Fruit fly (Drosophila melanogaster): ENCODE data around the gene Cyp6d5.

Cyp6d5 gene

DNA sequence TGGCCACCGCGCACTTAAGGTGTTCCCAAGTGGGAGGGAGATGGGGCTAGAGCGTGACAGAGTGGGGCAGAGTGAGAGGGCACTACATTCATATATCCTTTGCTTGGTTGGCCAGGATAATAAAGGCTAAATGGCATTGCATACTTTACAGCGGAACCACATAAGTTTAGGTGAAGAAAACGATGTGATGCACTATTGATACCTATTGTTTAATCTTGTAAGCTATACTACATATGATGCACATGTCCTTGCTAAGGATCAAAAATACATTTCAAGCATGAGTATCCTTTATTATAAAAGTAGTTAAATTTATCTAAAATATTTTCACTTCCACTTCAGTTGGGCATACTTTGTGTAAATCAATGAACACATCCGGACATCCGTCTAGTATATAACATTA is 12.0 kb downstream of the Cyp6d5 start:
- no peak for TF ChIP-seq br (GFP tag; optimal IDR thresholded peaks at IDR 0.05)
- peak; percentile 29 for TF ChIP-seq HLH106 (tag; optimal IDR thresholded peaks at IDR 0.05)
- TF ChIP-seq CG32264 (GFP tag; optimal IDR thresholded peaks at IDR 0.05), result no peak
- TF ChIP-seq Dif (GFP tag; optimal IDR thresholded peaks at IDR 0.05; ENCODE audit: partially characterized antibody), result no peak
- TF ChIP-seq usp (GFP tag; optimal IDR thresholded peaks at IDR 0.05), result no peak
- no peak for TF ChIP-seq N (GFP tag; optimal IDR thresholded peaks at IDR 0.05)
- TF ChIP-seq CG9705 (GFP tag; optimal IDR thresholded peaks at IDR 0.05), result no peak
- no peak for TF ChIP-seq brk (GFP tag; optimal IDR thresholded peaks at IDR 0.05)
- no peak for TF ChIP-seq foxo (GFP tag; optimal IDR thresholded peaks at IDR 0.05)
- no peak for TF ChIP-seq Jra (GFP tag; optimal IDR thresholded peaks at IDR 0.05)
- no peak for TF ChIP-seq Vsx2 (GFP tag; optimal IDR thresholded peaks at IDR 0.05; ENCODE audit: partially characterized antibody)
- TF ChIP-seq h (GFP tag; optimal IDR thresholded peaks at IDR 0.05), result peak; percentile 4
- no peak for TF ChIP-seq Hr83 (GFP tag; optimal IDR thresholded peaks at IDR 0.05; ENCODE audit: poor library complexity, severe bottlenecking)
- TF ChIP-seq rgr (GFP tag; optimal IDR thresholded peaks at IDR 0.05), result no peak

DNA sequence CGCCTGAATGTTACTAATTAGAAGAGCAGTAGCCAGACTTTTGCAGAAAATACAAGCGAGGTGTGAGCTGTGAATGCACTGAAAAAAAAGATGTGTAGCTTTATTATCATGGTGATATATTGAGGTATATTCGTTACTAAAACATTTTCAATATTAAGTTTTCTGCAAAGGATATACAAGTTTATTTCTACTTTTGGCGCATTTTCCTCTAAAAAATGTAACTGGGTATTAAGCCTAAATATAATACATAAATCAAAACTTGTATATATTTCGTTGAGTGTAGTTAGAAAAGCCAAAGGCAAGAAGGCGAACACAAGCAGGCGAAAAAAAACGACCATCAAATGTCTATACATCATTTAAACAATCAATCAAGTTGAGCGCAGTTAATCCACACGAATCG is 12.6 kb downstream of the Cyp6d5 start:
- TF ChIP-seq Jra (GFP tag; optimal IDR thresholded peaks at IDR 0.05), result no peak
- no peak for TF ChIP-seq Rel (GFP tag; optimal IDR thresholded peaks at IDR 0.05)
- TF ChIP-seq Rel (tag; optimal IDR thresholded peaks at IDR 0.05), result no peak
- no peak for TF ChIP-seq rgr (GFP tag; optimal IDR thresholded peaks at IDR 0.05)
- no peak for TF ChIP-seq Hr83 (GFP tag; optimal IDR thresholded peaks at IDR 0.05; ENCODE audit: poor library complexity, severe bottlenecking)
- TF ChIP-seq Mio (GFP tag; optimal IDR thresholded peaks at IDR 0.05), result no peak

DNA sequence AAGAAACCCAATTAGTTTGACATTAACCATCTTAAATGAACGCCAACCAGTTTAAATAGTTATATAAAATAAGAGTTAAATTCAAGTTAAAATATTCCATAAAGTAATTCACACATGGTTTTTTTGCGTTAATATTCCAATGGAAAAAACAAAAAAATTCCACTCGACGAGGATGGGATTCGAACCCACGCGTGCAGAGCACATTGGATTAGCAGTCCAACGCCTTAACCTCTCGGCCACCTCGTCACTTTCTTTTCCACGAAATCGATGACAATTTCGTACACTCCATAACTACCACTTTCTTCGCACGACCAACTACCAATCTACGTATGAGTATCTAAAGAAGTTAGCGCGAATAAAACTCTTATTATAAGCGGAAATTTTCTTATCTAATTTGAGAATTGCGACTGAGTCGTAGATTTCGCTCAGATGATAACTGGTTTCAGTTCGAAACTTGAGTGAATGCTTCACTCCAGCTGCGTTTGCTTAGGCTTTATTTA is 15.4 kb downstream of the Cyp6d5 start:
- no peak for TF ChIP-seq OdsH (GFP tag; optimal IDR thresholded peaks at IDR 0.05)
- TF ChIP-seq Vsx2 (GFP tag; optimal IDR thresholded peaks at IDR 0.05; ENCODE audit: partially characterized antibody), result no peak
- no peak for TF ChIP-seq pan (optimal IDR thresholded peaks at IDR 0.05)
- TF ChIP-seq Sp1 (GFP tag; optimal IDR thresholded peaks at IDR 0.05), result no peak
- TF ChIP-seq sv (GFP tag; optimal IDR thresholded peaks at IDR 0.05), result no peak
- TF ChIP-seq psq (GFP tag; optimal IDR thresholded peaks at IDR 0.05), result no peak
- TF ChIP-seq CG9705 (GFP tag; optimal IDR thresholded peaks at IDR 0.05), result no peak
- TF ChIP-seq foxo (GFP tag; optimal IDR thresholded peaks at IDR 0.05), result no peak
- TF ChIP-seq CrebA (GFP tag; optimal IDR thresholded peaks at IDR 0.05; ENCODE audit: borderline replicate concordance), result no peak
- TF ChIP-seq dsf (GFP tag; optimal IDR thresholded peaks at IDR 0.05; ENCODE audit: borderline replicate concordance), result no peak
- no peak for TF ChIP-seq Hr83 (GFP tag; optimal IDR thresholded peaks at IDR 0.05; ENCODE audit: poor library complexity, severe bottlenecking)

DNA sequence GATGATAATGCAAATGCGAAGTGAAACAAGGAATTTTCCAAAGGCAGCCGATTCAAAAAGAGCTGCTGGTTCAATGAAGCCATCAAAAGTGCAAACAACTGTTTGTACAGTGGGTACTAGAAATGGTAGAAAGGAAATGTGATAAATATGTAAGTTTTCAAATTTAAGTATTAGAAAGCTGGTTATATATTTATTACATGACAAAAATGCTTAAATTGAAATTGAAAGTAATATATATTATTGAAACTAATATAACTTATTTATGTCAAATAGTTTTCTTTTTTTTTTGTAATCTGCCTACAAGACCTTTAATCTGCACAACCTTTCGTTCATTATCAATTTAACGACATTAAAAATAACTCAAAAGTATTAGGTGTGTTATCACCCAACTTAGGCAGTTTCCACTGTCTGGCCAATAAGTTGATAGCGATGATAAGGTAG is 19.7 kb downstream of the Cyp6d5 start:
- TF ChIP-seq tai (GFP tag; optimal IDR thresholded peaks at IDR 0.05) (peak; percentile 8), h (GFP tag; optimal IDR thresholded peaks at IDR 0.05) (peak; percentile 69), ey (GFP tag; optimal IDR thresholded peaks at IDR 0.05) (peak; percentile 45), Hr78 (GFP tag; optimal IDR thresholded peaks at IDR 0.05) (no peak), Rel (GFP tag; optimal IDR thresholded peaks at IDR 0.05) (no peak), Rel (tag; optimal IDR thresholded peaks at IDR 0.05) (no peak), sv (GFP tag; optimal IDR thresholded peaks at IDR 0.05) (no peak), brk (GFP tag; optimal IDR thresholded peaks at IDR 0.05) (peak; percentile 51), HLH106 (tag; optimal IDR thresholded peaks at IDR 0.05) (peak; percentile 76), Hnf4 (GFP tag; optimal IDR thresholded peaks at IDR 0.05) (peak; percentile 30), Vsx2 (GFP tag; optimal IDR thresholded peaks at IDR 0.05; ENCODE audit: partially characterized antibody) (no peak), OdsH (GFP tag; optimal IDR thresholded peaks at IDR 0.05) (peak; percentile 81), foxo (GFP tag; optimal IDR thresholded peaks at IDR 0.05) (peak in 1 of 2 experiments; percentile 79), Mio (GFP tag; optimal IDR thresholded peaks at IDR 0.05) (no peak), Dfd (GFP tag; optimal IDR thresholded peaks at IDR 0.05) (peak; percentile 32), dmrt93B (GFP tag; optimal IDR thresholded peaks at IDR 0.05) (peak; percentile 44), GATAd (GFP tag; optimal IDR thresholded peaks at IDR 0.05) (no peak), Sp1 (GFP tag; optimal IDR thresholded peaks at IDR 0.05) (peak; percentile 86), br (GFP tag; optimal IDR thresholded peaks at IDR 0.05) (no peak), fru (GFP tag; optimal IDR thresholded peaks at IDR 0.05) (peak; percentile 66), woc (GFP tag; optimal IDR thresholded peaks at IDR 0.05) (peak; percentile 19), rgr (GFP tag; optimal IDR thresholded peaks at IDR 0.05) (peak; percentile 73), CG9705 (GFP tag; optimal IDR thresholded peaks at IDR 0.05) (peak; percentile 2), CrebA (GFP tag; optimal IDR thresholded peaks at IDR 0.05; ENCODE audit: borderline replicate concordance) (no peak), psq (GFP tag; optimal IDR thresholded peaks at IDR 0.05) (peak; percentile 77), dl (GFP tag; optimal IDR thresholded peaks at IDR 0.05; ENCODE audit: insufficient read depth in 1 of 2, partially characterized antibody in 2 of 2) (no peak)

Measured in whole organism, wandering third instar larva.